Fruit fly (Drosophila melanogaster): ENCODE measurements around the gene Mics1.

Gene Mics1

DNA sequence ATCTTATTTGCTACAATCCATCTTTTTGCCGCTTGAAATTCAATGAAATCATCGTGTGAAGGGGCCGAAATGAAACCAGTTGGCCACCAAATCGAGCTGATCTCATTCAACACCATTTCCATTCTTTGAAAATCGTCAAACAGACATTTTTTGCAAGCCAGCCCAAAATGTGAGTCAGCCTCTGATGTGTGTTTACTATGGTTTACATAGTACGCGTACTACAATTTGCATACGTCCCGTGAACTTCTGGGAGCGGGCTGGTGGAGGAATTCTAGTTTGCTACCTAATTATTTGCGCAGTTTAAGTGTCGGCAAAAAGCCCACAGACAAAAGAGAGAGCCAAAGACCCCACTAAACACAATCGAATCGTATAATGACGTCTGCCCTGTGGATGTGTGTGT lies 1.0 kb upstream of the Mics1 start:
- TF ChIP-seq CG12768 (GFP tag; optimal IDR thresholded peaks at IDR 0.05), result no peak
- no peak for TF ChIP-seq Crg-1 (GFP tag; optimal IDR thresholded peaks at IDR 0.05)
- TF ChIP-seq Hr96 (GFP tag; optimal IDR thresholded peaks at IDR 0.05), result no peak
- TF ChIP-seq tj (GFP tag; optimal IDR thresholded peaks at IDR 0.05), result peak; percentile 62
- TF ChIP-seq CG7101 (tag; optimal IDR thresholded peaks at IDR 0.05), result no peak
- TF ChIP-seq pad (GFP tag; optimal IDR thresholded peaks at IDR 0.05), result no peak

DNA sequence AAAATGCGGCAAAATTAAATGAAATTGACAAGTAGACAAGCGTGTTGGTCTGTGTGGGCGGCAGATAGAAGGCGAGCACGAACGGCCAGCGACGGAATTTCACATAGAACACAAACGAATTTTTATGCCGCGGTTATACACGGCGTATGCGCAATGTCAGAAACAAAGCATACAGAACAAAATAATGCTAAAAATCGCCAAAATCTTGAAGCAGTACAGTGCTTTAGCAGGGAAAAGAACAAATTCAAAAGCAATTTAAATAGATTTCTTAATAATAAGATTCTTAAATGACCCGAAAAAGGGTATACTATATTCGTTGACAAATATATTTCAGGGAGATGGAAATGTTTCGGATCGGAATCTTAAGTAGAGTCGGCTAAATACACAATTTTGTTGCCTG lies 1.7 kb downstream of the Mics1 start:
- no peak for TF ChIP-seq Hr96 (GFP tag; optimal IDR thresholded peaks at IDR 0.05)
- no peak for TF ChIP-seq CG12768 (GFP tag; optimal IDR thresholded peaks at IDR 0.05)
- TF ChIP-seq Mnt (GFP tag; optimal IDR thresholded peaks at IDR 0.05), result no peak
- no peak for TF ChIP-seq CG5204 (GFP tag; optimal IDR thresholded peaks at IDR 0.05)
- TF ChIP-seq pad (GFP tag; optimal IDR thresholded peaks at IDR 0.05), result no peak
- TF ChIP-seq Crg-1 (GFP tag; optimal IDR thresholded peaks at IDR 0.05), result no peak
- TF ChIP-seq CG1620 (GFP tag; optimal IDR thresholded peaks at IDR 0.05), result no peak
- TF ChIP-seq CG33017 (tag; optimal IDR thresholded peaks at IDR 0.05), result no peak
- no peak for TF ChIP-seq CG7101 (tag; optimal IDR thresholded peaks at IDR 0.05)
- TF ChIP-seq CG11617 (GFP tag; optimal IDR thresholded peaks at IDR 0.05), result no peak
- no peak for TF ChIP-seq cnc (optimal IDR thresholded peaks at IDR 0.05)

DNA sequence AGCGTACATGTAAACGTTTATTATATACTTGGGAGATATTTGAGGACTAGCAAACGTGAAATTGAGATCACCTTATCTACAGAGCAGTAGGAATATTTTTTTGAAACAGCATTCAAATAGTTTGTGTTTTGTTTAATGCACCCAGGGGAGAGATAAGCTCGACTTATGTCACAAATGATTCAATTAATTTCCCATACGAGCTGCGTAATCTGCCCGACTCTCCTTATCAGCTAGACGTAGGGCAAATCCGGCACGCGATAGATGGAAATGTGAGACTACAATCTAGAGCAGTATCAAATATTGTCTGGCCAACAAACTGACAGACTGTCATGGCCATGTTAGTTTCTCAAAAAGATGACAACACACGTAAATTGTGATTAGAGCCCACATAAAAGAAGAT lies 2.7 kb downstream of the Mics1 start:
- TF ChIP-seq kay (GFP tag; ENCODE audit: borderline replicate concordance) (peak; percentile 89), cic (GFP tag; optimal IDR thresholded peaks at IDR 0.05) (peak; percentile 10), ovo (GFP tag; optimal IDR thresholded peaks at IDR 0.05) (no peak)

DNA sequence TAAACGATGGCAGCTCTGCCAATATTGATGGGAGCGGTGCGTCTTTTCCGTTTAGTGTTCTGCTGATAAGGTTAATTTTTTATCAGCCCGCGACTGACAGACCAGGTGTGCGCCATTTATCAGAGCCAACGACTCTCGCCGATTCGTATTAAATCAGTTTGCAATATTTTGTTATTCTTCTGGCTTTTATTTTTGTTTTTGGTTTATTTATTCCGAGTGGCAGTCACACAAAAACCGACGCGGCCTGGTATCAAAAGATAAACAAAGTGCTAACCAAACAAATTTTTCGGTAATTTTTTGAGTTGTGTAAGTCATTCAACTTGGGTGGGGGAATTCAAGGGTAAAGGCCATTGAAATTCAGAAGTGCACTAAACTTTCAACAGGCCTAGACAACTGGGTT lies 4.7 kb downstream of the Mics1 start:
- TF ChIP-seq bab1 (GFP tag; optimal IDR thresholded peaks at IDR 0.05) (peak; percentile 19), cic (GFP tag; optimal IDR thresholded peaks at IDR 0.05) (peak; percentile 33), tj (GFP tag; optimal IDR thresholded peaks at IDR 0.05) (peak; percentile 81), CG7045 (GFP tag; optimal IDR thresholded peaks at IDR 0.05) (no peak), CG12768 (GFP tag; optimal IDR thresholded peaks at IDR 0.05) (peak; percentile 4), Clk (GFP tag; optimal IDR thresholded peaks at IDR 0.05) (no peak)

DNA sequence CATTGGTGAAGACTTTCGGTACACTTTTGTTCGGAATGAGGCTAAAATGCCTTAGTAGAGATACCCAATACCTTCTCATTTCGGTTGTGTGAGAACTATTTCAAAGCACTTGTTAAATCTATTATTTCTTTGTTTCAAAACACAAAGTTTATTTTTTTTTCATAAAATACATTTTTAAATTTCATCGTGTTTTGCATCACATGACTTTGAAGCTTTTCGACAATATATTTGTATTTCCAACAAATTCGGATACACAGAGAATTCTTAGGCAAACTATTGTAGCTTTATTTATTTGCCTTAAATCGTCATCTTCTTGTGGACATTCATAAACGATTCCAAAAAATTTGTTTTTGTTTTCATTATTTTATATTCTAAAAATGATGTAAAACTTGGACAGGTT lies 8.4 kb downstream of the Mics1 start, which contains the start of gene alpha-Est10:
alpha-Est10 (minus strand) TSS at position 101 of the 400 bp plus-strand sequence.
- TF ChIP-seq toe (GFP tag; optimal IDR thresholded peaks at IDR 0.05) (no peak), kay (GFP tag; ENCODE audit: borderline replicate concordance) (peak; percentile 21)

DNA sequence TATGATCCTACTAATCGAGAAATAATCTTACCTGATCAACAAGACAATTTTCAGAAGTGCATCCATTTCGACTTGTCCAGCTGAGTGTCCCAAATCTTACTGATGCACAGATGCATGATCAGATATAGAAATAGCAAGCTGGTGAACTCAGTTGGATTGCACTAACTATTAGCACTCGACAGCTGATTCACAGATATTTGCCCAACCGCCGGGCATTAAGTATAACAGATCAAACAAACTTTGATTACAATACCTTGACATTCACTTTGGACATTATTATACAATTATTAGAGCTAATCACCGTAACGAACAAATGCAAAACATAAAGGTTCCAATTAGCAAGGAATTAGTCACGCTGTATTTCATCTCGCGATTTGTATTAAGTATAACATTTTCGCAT lies 9.0 kb downstream of the Mics1 start, which contains the start of gene CG42656:
CG42656 (minus strand) TSS at position 101 of the 400 bp plus-strand sequence.
- TF ChIP-seq kay (GFP tag; ENCODE audit: borderline replicate concordance) (no peak), CG12768 (GFP tag; optimal IDR thresholded peaks at IDR 0.05) (no peak), CG11617 (GFP tag; optimal IDR thresholded peaks at IDR 0.05) (no peak), tj (GFP tag; optimal IDR thresholded peaks at IDR 0.05) (no peak), ovo (GFP tag; optimal IDR thresholded peaks at IDR 0.05) (no peak), CG7045 (GFP tag; optimal IDR thresholded peaks at IDR 0.05) (no peak), Mnt (GFP tag; optimal IDR thresholded peaks at IDR 0.05) (no peak), Hr96 (GFP tag; optimal IDR thresholded peaks at IDR 0.05) (no peak), CG14711 (tag; optimal IDR thresholded peaks at IDR 0.05) (no peak), CG33017 (tag; optimal IDR thresholded peaks at IDR 0.05) (no peak), cnc (optimal IDR thresholded peaks at IDR 0.05) (no peak), Crg-1 (GFP tag; optimal IDR thresholded peaks at IDR 0.05) (no peak), bab1 (GFP tag; optimal IDR thresholded peaks at IDR 0.05) (no peak), CG7101 (tag; optimal IDR thresholded peaks at IDR 0.05) (no peak)

DNA sequence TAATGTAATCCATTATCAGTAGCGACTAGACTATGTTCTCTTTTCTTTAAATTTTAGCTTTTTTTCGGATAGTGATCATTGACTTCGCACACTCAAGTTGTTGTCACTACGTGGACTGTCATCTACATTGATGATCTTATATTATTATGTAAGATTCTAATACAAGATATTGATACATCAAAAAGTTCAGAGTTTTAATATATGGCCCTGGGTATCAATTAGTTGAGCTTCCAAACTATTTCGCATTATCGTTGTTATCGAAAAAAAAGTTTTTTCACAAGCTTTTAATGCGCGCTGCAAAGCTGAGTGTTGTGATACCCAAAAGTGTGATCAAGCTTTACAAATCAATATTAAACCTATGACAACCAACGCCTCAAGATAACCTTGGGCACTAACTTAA lies 10.1 kb downstream of the Mics1 start:
- peak; percentile 90 for TF ChIP-seq kay (GFP tag; ENCODE audit: borderline replicate concordance)
- no peak for TF ChIP-seq CG7101 (tag; optimal IDR thresholded peaks at IDR 0.05)
- peak; percentile 2 for TF ChIP-seq toe (GFP tag; optimal IDR thresholded peaks at IDR 0.05)

DNA sequence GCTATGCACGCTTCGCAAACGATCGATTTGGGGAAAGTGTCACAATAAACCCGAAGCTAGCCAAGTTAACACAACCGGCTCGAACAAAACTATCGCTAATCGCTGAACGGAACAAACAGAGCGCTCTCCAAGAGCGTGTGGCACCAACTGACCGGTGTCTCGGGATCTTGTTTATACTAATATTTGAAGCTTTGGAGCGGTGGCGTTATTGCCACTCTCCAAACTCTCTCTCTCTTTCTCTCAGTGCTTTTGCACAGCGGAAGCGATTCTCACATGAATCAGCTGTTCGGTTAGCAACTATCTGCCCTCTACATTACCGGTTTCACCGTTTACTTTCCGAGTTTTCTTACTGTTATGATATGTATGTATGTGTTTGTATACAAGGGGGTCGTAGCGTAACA lies 10.7 kb downstream of the Mics1 start:
- TF ChIP-seq Hr96 (GFP tag; optimal IDR thresholded peaks at IDR 0.05) (no peak), CG7045 (GFP tag; optimal IDR thresholded peaks at IDR 0.05) (no peak), ovo (GFP tag; optimal IDR thresholded peaks at IDR 0.05) (peak; percentile 95), CG11617 (GFP tag; optimal IDR thresholded peaks at IDR 0.05) (no peak), CG14711 (tag; optimal IDR thresholded peaks at IDR 0.05) (no peak), Crg-1 (GFP tag; optimal IDR thresholded peaks at IDR 0.05) (peak; percentile 7), CG1620 (GFP tag; optimal IDR thresholded peaks at IDR 0.05) (no peak), bab1 (GFP tag; optimal IDR thresholded peaks at IDR 0.05) (peak; percentile 50), tj (GFP tag; optimal IDR thresholded peaks at IDR 0.05) (no peak), toe (GFP tag; optimal IDR thresholded peaks at IDR 0.05) (no peak), pad (GFP tag; optimal IDR thresholded peaks at IDR 0.05) (peak; percentile 81), kay (GFP tag; ENCODE audit: borderline replicate concordance) (no peak), cnc (optimal IDR thresholded peaks at IDR 0.05) (no peak), CG33017 (tag; optimal IDR thresholded peaks at IDR 0.05) (peak; percentile 31), cic (GFP tag; optimal IDR thresholded peaks at IDR 0.05) (peak; percentile 7), CG5204 (GFP tag; optimal IDR thresholded peaks at IDR 0.05) (no peak), CG12768 (GFP tag; optimal IDR thresholded peaks at IDR 0.05) (peak; percentile 4), Clk (GFP tag; optimal IDR thresholded peaks at IDR 0.05) (no peak), Mnt (GFP tag; optimal IDR thresholded peaks at IDR 0.05) (no peak), CG7101 (tag; optimal IDR thresholded peaks at IDR 0.05) (peak; percentile 30)

All from whole organism, adult.